Fruit fly (Drosophila melanogaster) whole organism, embryonic: ENCODE data around the gene ImpE3.

Experiments
- Antp ChIP-seq: fragments of 200-800 bp; sonication (Bioruptor generic); optimal IDR thresholded peaks from 3 replicates; lab custom pipeline; 2016; ENCODE audit warnings: missing biosample characterization, missing genetic modification characterization
- Asciz ChIP-seq: fragments of 200-800 bp; sonication (Bioruptor generic); optimal IDR thresholded peaks from 2 replicates; lab custom pipeline; 2017; ENCODE audit warnings: missing biosample characterization, mild to moderate bottlenecking, missing genetic modification characterization, missing genetic modification reagents
- CG10321 ChIP-seq: fragments of 200-800 bp; sonication (Bioruptor generic); IDR thresholded peaks from 2 replicates; pipeline ENCODE4 v1.3.6; 2022; ENCODE audit warnings: missing biosample characterization, missing genetic modification characterization
- CG12071 ChIP-seq: fragments of 200-800 bp; sonication (Bioruptor generic); optimal IDR thresholded peaks from 3 replicates; lab custom pipeline; 2018; ENCODE audit warnings: missing biosample characterization, mild to moderate bottlenecking, missing genetic modification characterization
- CG12744 ChIP-seq: fragments of 200-800 bp; sonication (Bioruptor generic); optimal IDR thresholded peaks from 2 replicates; lab custom pipeline; 2016; ENCODE audit warnings: missing biosample characterization, missing genetic modification characterization
- CG13287 ChIP-seq: fragments of 200-800 bp; sonication (Bioruptor generic); IDR thresholded peaks from 2 replicates; pipeline ENCODE4 v1.3.6; 2022; ENCODE audit warnings: missing biosample characterization, missing genetic modification characterization; ENCODE audit not compliant: partially characterized antibody
- CG13624 ChIP-seq: fragments of 200-800 bp; sonication (Bioruptor generic); optimal IDR thresholded peaks from 2 replicates; lab custom pipeline; 2016; ENCODE audit warnings: missing biosample characterization, missing genetic modification characterization
- CG15479 ChIP-seq: fragments of 200-800 bp; sonication (Bioruptor generic); optimal IDR thresholded peaks from 3 replicates; lab custom pipeline; 2019; ENCODE audit warnings: missing biosample characterization, mild to moderate bottlenecking, missing genetic modification characterization, moderate library complexity
- CG16813 ChIP-seq: fragments of 200-800 bp; sonication (Bioruptor generic); IDR thresholded peaks from 3 replicates; pipeline ENCODE4 v1.3.6; 2022; ENCODE audit warnings: missing biosample characterization, missing genetic modification characterization; ENCODE audit not compliant: partially characterized antibody
- CG17186 ChIP-seq: fragments of 200-800 bp; sonication (Bioruptor generic); optimal IDR thresholded peaks from 3 replicates; lab custom pipeline; 2017; ENCODE audit warnings: missing biosample characterization, missing genetic modification reagents, missing genetic modification characterization
- CG17829 ChIP-seq: fragments of 200-800 bp; optimal IDR thresholded peaks from 2 replicates; lab custom pipeline; 2019; ENCODE audit warnings: missing biosample characterization, mild to moderate bottlenecking, missing genetic modification characterization, moderate library complexity
- CG2889 ChIP-seq: fragments of 200-800 bp; sonication (Bioruptor generic); IDR thresholded peaks from 3 replicates; pipeline ENCODE4 v1.3.6; 2022; ENCODE audit warnings: missing biosample characterization, missing genetic modification characterization
- CG3065 ChIP-seq: fragments of 200-800 bp; sonication (Bioruptor generic); optimal IDR thresholded peaks from 2 replicates; lab custom pipeline; 2016; ENCODE audit warnings: missing biosample characterization, missing genetic modification characterization
- CG31388 ChIP-seq: fragments of 200-800 bp; sonication (Bioruptor generic); optimal IDR thresholded peaks from 2 replicates; lab custom pipeline; 2016; ENCODE audit warnings: missing biosample characterization, missing genetic modification characterization
- CG34376 ChIP-seq: fragments of 200-800 bp; sonication (Bioruptor generic); optimal IDR thresholded peaks from 2 replicates; lab custom pipeline; 2018; ENCODE audit warnings: missing biosample characterization, mild to moderate bottlenecking, missing genetic modification characterization
- CG4707 ChIP-seq: fragments of 200-800 bp; sonication (Bioruptor generic); optimal IDR thresholded peaks from 2 replicates; lab custom pipeline; 2018; ENCODE audit warnings: missing biosample characterization, mild to moderate bottlenecking, missing genetic modification characterization, moderate library complexity
- CG6175 ChIP-seq: fragments of 200-800 bp; sonication (Bioruptor generic); IDR thresholded peaks from 3 replicates; pipeline ENCODE4 v1.3.6; 2022; ENCODE audit warnings: missing biosample characterization, missing genetic modification characterization
- CG7963 ChIP-seq: fragments of 200-800 bp; sonication (Bioruptor generic); IDR thresholded peaks from 3 replicates; pipeline ENCODE4 v1.3.6; 2022; ENCODE audit warnings: missing biosample characterization, missing genetic modification characterization; ENCODE audit not compliant: partially characterized antibody
- CG9609 ChIP-seq: fragments of 200-800 bp; sonication (Bioruptor generic); optimal IDR thresholded peaks from 3 replicates; lab custom pipeline; 2016; ENCODE audit warnings: missing biosample characterization, missing genetic modification characterization
- Chrac-16 ChIP-seq: fragments of 200-800 bp; sonication (Bioruptor generic); optimal IDR thresholded peaks from 3 replicates; lab custom pipeline; 2016; ENCODE audit warnings: missing biosample characterization, missing genetic modification characterization
- Elba2 ChIP-seq: fragments of 200-800 bp; sonication (Bioruptor generic); optimal IDR thresholded peaks from 3 replicates; lab custom pipeline; 2016; ENCODE audit warnings: missing biosample characterization, missing genetic modification characterization
- Fer3 ChIP-seq: fragments of 200-800 bp; sonication (Bioruptor generic); optimal IDR thresholded peaks from 2 replicates; lab custom pipeline; 2018; ENCODE audit warnings: missing biosample characterization, mild to moderate bottlenecking, missing genetic modification characterization, moderate library complexity
- Hey ChIP-seq: fragments of 200-800 bp; sonication (Bioruptor generic); optimal IDR thresholded peaks from 3 replicates; lab custom pipeline; 2018; ENCODE audit warnings: missing biosample characterization, mild to moderate bottlenecking, missing genetic modification characterization
- Kr ChIP-seq: fragments of 200-800 bp; sonication (Bioruptor generic); optimal IDR thresholded peaks from 2 replicates; lab custom pipeline; 2017; ENCODE audit warnings: missing biosample characterization, mild to moderate bottlenecking, missing genetic modification characterization
- Myb ChIP-seq: fragments of 200-800 bp; sonication (Bioruptor generic); optimal IDR thresholded peaks from 2 replicates; lab custom pipeline; 2016; ENCODE audit warnings: missing biosample characterization, missing genetic modification characterization
- Oli ChIP-seq: fragments of 200-800 bp; sonication (Bioruptor generic); optimal IDR thresholded peaks from 2 replicates; lab custom pipeline; 2018; ENCODE audit warnings: missing biosample characterization, mild to moderate bottlenecking, missing genetic modification characterization, moderate library complexity
- Ravus ChIP-seq: fragments of 200-800 bp; sonication (Bioruptor generic); IDR thresholded peaks from 2 replicates; pipeline ENCODE4 v1.3.6; 2022; ENCODE audit warnings: missing biosample characterization, missing genetic modification characterization
- Sin3A ChIP-seq: fragments of >200 bp; optimal IDR thresholded peaks from 2 replicates; lab custom pipeline; 2018
- Sox100B ChIP-seq: fragments of 200-800 bp; sonication (Bioruptor generic); optimal IDR thresholded peaks from 3 replicates; lab custom pipeline; 2018; ENCODE audit warnings: missing biosample characterization, mild to moderate bottlenecking, missing genetic modification characterization
- Taf1 ChIP-seq: fragments of 200-800 bp; sonication (Bioruptor generic); IDR thresholded peaks from 2 replicates; pipeline ENCODE4 v1.3.6; 2022; ENCODE audit warnings: missing biosample characterization, missing genetic modification characterization
- Xrp1 ChIP-seq: fragments of 200-800 bp; sonication (Bioruptor generic); IDR thresholded peaks from 2 replicates; pipeline ENCODE4 v1.3.6; 2022; ENCODE audit warnings: missing biosample characterization, missing genetic modification characterization
- chif ChIP-seq, 2 experiments: fragments of 200-800 bp; sonication (Bioruptor generic); optimal IDR thresholded peaks; 3 replicates each; lab custom pipeline; 2016; ENCODE audit warnings: missing biosample characterization in 2 of 2, missing genetic modification characterization in 2 of 2
- ci ChIP-seq: fragments of 200-800 bp; sonication (Bioruptor generic); IDR thresholded peaks from 3 replicates; pipeline ENCODE4 v1.3.6; 2022; ENCODE audit warnings: missing biosample characterization, missing genetic modification characterization
- crp ChIP-seq, 2 experiments: fragments of 200-800 bp; sonication (Bioruptor generic); optimal IDR thresholded peaks; 2 replicates in 1 of 2; 3 replicates in 1 of 2; lab custom pipeline; 2017; ENCODE audit warnings: missing biosample characterization in 2 of 2, missing genetic modification characterization in 2 of 2, mild to moderate bottlenecking in 1 of 2, moderate library complexity in 1 of 2
- disco-r ChIP-seq: fragments of 200-800 bp; sonication (Bioruptor generic); optimal IDR thresholded peaks from 2 replicates; lab custom pipeline; 2016; ENCODE audit warnings: missing biosample characterization, missing genetic modification characterization
- dpn ChIP-seq, 2 experiments: fragments of 200-800 bp; sonication (Bioruptor generic); optimal IDR thresholded peaks; 3 replicates each; lab custom pipeline; 2016; ENCODE audit warnings: missing biosample characterization in 2 of 2, missing genetic modification characterization in 2 of 2
- eve ChIP-seq, 2 experiments: fragments of >200 bp; optimal IDR thresholded peaks; 2 replicates each; lab custom pipeline; 2017; ENCODE audit warnings: missing biosample characterization in 2 of 2, missing genetic modification characterization in 2 of 2
- exex ChIP-seq: fragments of 200-800 bp; sonication (Bioruptor generic); optimal IDR thresholded peaks from 4 replicates; lab custom pipeline; 2018; ENCODE audit warnings: missing biosample characterization, mild to moderate bottlenecking, missing genetic modification characterization, moderate library complexity
- gsb ChIP-seq: fragments of 200-800 bp; sonication (Bioruptor generic); IDR thresholded peaks from 2 replicates; pipeline ENCODE4 v1.3.6; 2022; ENCODE audit warnings: missing biosample characterization, missing genetic modification characterization
- insv ChIP-seq, 2 experiments: fragments of 200-800 bp; sonication (Bioruptor generic); optimal IDR thresholded peaks; 3 replicates each; lab custom pipeline; 2016 to 2018; ENCODE audit warnings: missing biosample characterization in 2 of 2, missing genetic modification characterization in 2 of 2
- inv ChIP-seq: fragments of 200-800 bp; sonication (Bioruptor generic); IDR thresholded peaks from 2 replicates; pipeline ENCODE4 v1.3.6; 2022; ENCODE audit warnings: missing biosample characterization, missing genetic modification characterization; ENCODE audit not compliant: partially characterized antibody
- jumu ChIP-seq: fragments of 200-800 bp; sonication (Bioruptor generic); optimal IDR thresholded peaks from 3 replicates; lab custom pipeline; 2016; ENCODE audit warnings: missing biosample characterization, missing genetic modification characterization
- pros ChIP-seq: fragments of 200-800 bp; sonication (Bioruptor generic); optimal IDR thresholded peaks from 3 replicates; lab custom pipeline; 2019; ENCODE audit warnings: missing biosample characterization, mild to moderate bottlenecking, missing genetic modification characterization, moderate library complexity
- sc ChIP-seq, 3 experiments: fragments of >200 bp in 2 of 3; fragments of 200-800 bp in 1 of 3; sonication (Bioruptor generic) in 1 of 3; optimal IDR thresholded peaks; 2 replicates in 2 of 3; 3 replicates in 1 of 3; lab custom pipeline; 2017; ENCODE audit warnings: mild to moderate bottlenecking in 1 of 3, missing biosample characterization in 1 of 3, missing genetic modification characterization in 1 of 3, missing genetic modification reagents in 1 of 3
- slou ChIP-seq: fragments of 200-800 bp; sonication (Bioruptor generic); optimal IDR thresholded peaks from 3 replicates; lab custom pipeline; 2016; ENCODE audit warnings: missing biosample characterization, missing genetic modification characterization
- sna ChIP-seq: fragments of 200-800 bp; sonication (Bioruptor generic); IDR thresholded peaks from 2 replicates; pipeline ENCODE4 v1.3.6; 2022; ENCODE audit warnings: missing biosample characterization, missing genetic modification characterization; ENCODE audit not compliant: partially characterized antibody
- sob ChIP-seq: fragments of 200-800 bp; sonication (Bioruptor generic); IDR thresholded peaks from 2 replicates; pipeline ENCODE4 v1.3.6; 2022; ENCODE audit warnings: missing biosample characterization, missing genetic modification characterization
- stc ChIP-seq: fragments of 200-800 bp; sonication (Bioruptor generic); IDR thresholded peaks from 2 replicates; pipeline ENCODE4 v1.3.6; 2022; ENCODE audit warnings: missing biosample characterization, missing genetic modification characterization
- ttk ChIP-seq: fragments of 200-800 bp; sonication (Bioruptor generic); IDR thresholded peaks from 2 replicates; pipeline ENCODE4 v2.1.2; 2022; ENCODE audit warnings: missing biosample characterization, missing genetic modification characterization
- wdn ChIP-seq: fragments of 200-800 bp; sonication (Bioruptor generic); IDR thresholded peaks from 2 replicates; pipeline ENCODE4 v1.3.6; 2022; ENCODE audit warnings: missing biosample characterization, missing genetic modification characterization

The ImpE3 gene

dm6 chr3R:8027203-8027688 is 2.1 kb downstream of the ImpE3 start (continued):
- TF ChIP-seq Sin3A (lab: Kevin White, UChicago) (no peak), ci (GFP tag; lab: Robert Waterston, UW) (peak; percentile 56; the same call in 1 of the 3 replicates), insv (GFP tag; optimal IDR thresholded peaks at IDR 0.05; lab: Kevin White, UChicago) (peak in 1 of 2 experiments; percentile 41), eve (GFP tag; optimal IDR thresholded peaks at IDR 0.05; lab: Kevin White, UChicago) (no peak), stc (GFP tag; lab: Robert Waterston, UW) (peak; percentile 49), crp (GFP tag; optimal IDR thresholded peaks at IDR 0.05; lab: Kevin White, UChicago) (peak in 1 of 2 experiments; percentile 29), CG34376 (no peak), CG12744 (GFP tag; lab: Kevin White, UChicago) (no peak), CG13624 (GFP tag; lab: Kevin White, UChicago) (no peak), CG17829 (tag; lab: Kevin White, UChicago) (peak; percentile 83), chif (GFP tag; optimal IDR thresholded peaks at IDR 0.05; lab: Kevin White, UChicago) (peak in 1 of 2 experiments; percentile 35), Hey (no peak), wdn (peak; percentile 59), Myb (GFP tag; lab: Kevin White, UChicago) (peak; percentile 8), disco-r (GFP tag; lab: Kevin White, UChicago) (no peak), CG13287 (GFP tag; lab: Robert Waterston, UW) (no peak; the same call in 1 of the 2 replicates), CG3065 (GFP tag; lab: Kevin White, UChicago) (peak; percentile 45), pros (GFP tag; lab: Kevin White, UChicago) (no peak), sob (GFP tag; lab: Robert Waterston, UW) (peak; percentile 70), CG7963 (no peak), CG12071 (no peak), Sox100B (GFP tag; lab: Kevin White, UChicago) (peak; percentile 92), Fer3 (tag; lab: Kevin White, UChicago) (peak; percentile 81), ttk (GFP tag; lab: Robert Waterston, UW) (peak; percentile 81), dpn (GFP tag; optimal IDR thresholded peaks at IDR 0.05; lab: Kevin White, UChicago) (peak in 1 of 2 experiments; percentile 89), CG17186 (GFP tag; lab: Kevin White, UChicago) (no peak), CG31388 (GFP tag; lab: Kevin White, UChicago) (no peak), CG4707 (GFP tag; lab: Kevin White, UChicago) (no peak), Kr (no peak), Ravus (GFP tag; lab: Robert Waterston, UW) (no peak; the same call in 1 of the 2 replicates), CG10321 (GFP tag; lab: Robert Waterston, UW) (peak; percentile 44; the same call in 1 of the 2 replicates), Xrp1 (peak; percentile 72), sc (optimal IDR thresholded peaks at IDR 0.05; lab: Kevin White, UChicago) (no peak), sc (GFP tag; optimal IDR thresholded peaks at IDR 0.05; lab: Kevin White, UChicago) (peak; percentile 86), inv (GFP tag; lab: Robert Waterston, UW) (no peak), Asciz (GFP tag; lab: Kevin White, UChicago) (peak; percentile 89), Oli (tag; lab: Kevin White, UChicago) (peak; percentile 92), CG6175 (no peak; the same call in 2 of the 3 replicates), CG2889 (GFP tag; lab: Robert Waterston, UW) (0 out of 3 replicates have a peak, but pooled peaks have one; percentile 13), CG15479 (GFP tag; lab: Kevin White, UChicago) (no peak), CG16813 (GFP tag; lab: Robert Waterston, UW) (no peak), slou (peak; percentile 29), Antp (GFP tag; lab: Kevin White, UChicago) (no peak), sna (GFP tag; lab: Robert Waterston, UW) (no peak), CG9609 (GFP tag; lab: Kevin White, UChicago) (peak; percentile 44), exex (peak; percentile 40), jumu (GFP tag; lab: Kevin White, UChicago) (no peak), gsb (no peak), Elba2 (no peak), Taf1 (GFP tag; lab: Robert Waterston, UW) (no peak), Chrac-16 (GFP tag; lab: Kevin White, UChicago) (peak; percentile 78)
